Fruit fly (Drosophila melanogaster) whole organism, pupa: ENCODE measurements around the gene CG31668.

Experiments used
- CG10348 ChIP-seq: fragments of 200-800 bp; sonication (Bioruptor generic); IDR thresholded peaks from 2 replicates; pipeline ENCODE4 v1.3.6; 2022; ENCODE audit warnings: missing biosample characterization, missing genetic modification characterization
- CG12605 ChIP-seq: fragments of 200-800 bp; sonication (Bioruptor generic); IDR thresholded peaks from 2 replicates; pipeline ENCODE4 v1.3.6; 2022; ENCODE audit warnings: missing biosample characterization, missing genetic modification characterization
- CG13204 ChIP-seq: fragments of 200-800 bp; sonication (Bioruptor generic); optimal IDR thresholded peaks from 2 replicates; lab custom pipeline; 2018; ENCODE audit warnings: missing biosample characterization, mild to moderate bottlenecking, missing genetic modification characterization, moderate library complexity
- CG14655 ChIP-seq: fragments of 200-800 bp; sonication (Bioruptor generic); optimal IDR thresholded peaks from 3 replicates; lab custom pipeline; 2017; ENCODE audit warnings: mild to moderate bottlenecking, missing biosample characterization, missing genetic modification reagents, missing genetic modification characterization
- CG15710 ChIP-seq: fragments of 200-800 bp; sonication (Bioruptor generic); optimal IDR thresholded peaks from 2 replicates; lab custom pipeline; 2018; ENCODE audit warnings: missing biosample characterization, mild to moderate bottlenecking, missing genetic modification characterization, moderate library complexity
- CG17806 ChIP-seq: fragments of 200-800 bp; sonication (Bioruptor generic); optimal IDR thresholded peaks from 2 replicates; lab custom pipeline; 2018; ENCODE audit warnings: missing biosample characterization, mild to moderate bottlenecking, missing genetic modification characterization, moderate library complexity
- CG32121 ChIP-seq: fragments of 200-800 bp; sonication (Bioruptor generic); IDR thresholded peaks from 2 replicates; pipeline ENCODE4 v1.3.6; 2022; ENCODE audit warnings: missing biosample characterization, missing genetic modification characterization
- CG34367 ChIP-seq: fragments of 200-800 bp; sonication (Bioruptor generic); optimal IDR thresholded peaks from 2 replicates; lab custom pipeline; 2018; ENCODE audit warnings: missing biosample characterization, mild to moderate bottlenecking, missing genetic modification characterization
- CG4496 ChIP-seq: fragments of 200-800 bp; sonication (Bioruptor generic); IDR thresholded peaks from 3 replicates; pipeline ENCODE4 v1.3.6; 2022; ENCODE audit warnings: missing biosample characterization, missing genetic modification characterization
- CG8159 ChIP-seq: fragments of 200-800 bp; sonication (Bioruptor generic); optimal IDR thresholded peaks from 3 replicates; lab custom pipeline; 2018; ENCODE audit warnings: missing biosample characterization, mild to moderate bottlenecking, missing genetic modification characterization, moderate library complexity
- CG8301 ChIP-seq: fragments of 200-800 bp; sonication (Bioruptor generic); optimal IDR thresholded peaks from 2 replicates; lab custom pipeline; 2018; ENCODE audit warnings: missing biosample characterization, mild to moderate bottlenecking, missing genetic modification characterization
- CG9948 ChIP-seq: fragments of 200-800 bp; sonication (Bioruptor generic); optimal IDR thresholded peaks from 2 replicates; lab custom pipeline; 2018; ENCODE audit warnings: missing biosample characterization, mild to moderate bottlenecking, missing genetic modification characterization, moderate library complexity
- D1 ChIP-seq: fragments of 200-800 bp; sonication (Bioruptor generic); optimal IDR thresholded peaks from 2 replicates; lab custom pipeline; 2018; ENCODE audit warnings: missing biosample characterization, mild to moderate bottlenecking, missing genetic modification characterization, moderate library complexity
- EcR ChIP-seq: fragments of 200-800 bp; sonication (Bioruptor generic); optimal IDR thresholded peaks from 3 replicates; lab custom pipeline; 2019; ENCODE audit warnings: missing biosample characterization, missing genetic modification characterization, mild to moderate bottlenecking, moderate library complexity, missing genetic modification reagents
- Ets98B ChIP-seq: fragments of 200-800 bp; sonication (Bioruptor generic); IDR thresholded peaks from 2 replicates; pipeline ENCODE4 v1.3.6; 2022; ENCODE audit warnings: missing biosample characterization, missing genetic modification characterization
- Pif1A ChIP-seq: fragments of 200-800 bp; sonication (Bioruptor generic); optimal IDR thresholded peaks from 3 replicates; lab custom pipeline; 2016; ENCODE audit warnings: missing biosample characterization, missing genetic modification characterization
- Pif1B ChIP-seq: fragments of 200-800 bp; sonication (Bioruptor generic); optimal IDR thresholded peaks from 3 replicates; lab custom pipeline; 2016; ENCODE audit warnings: missing biosample characterization, missing genetic modification characterization
- Snoo ChIP-seq: fragments of 200-800 bp; sonication (Bioruptor generic); optimal IDR thresholded peaks from 3 replicates; lab custom pipeline; 2017; ENCODE audit warnings: missing biosample characterization, mild to moderate bottlenecking, missing genetic modification characterization, inconsistent platforms
- fd96Ca ChIP-seq: fragments of 200-800 bp; sonication (Bioruptor generic); IDR thresholded peaks from 3 replicates; pipeline ENCODE4 v1.3.6; 2022; ENCODE audit warnings: missing biosample characterization, missing genetic modification characterization
- gl ChIP-seq: fragments of 200-800 bp; sonication (Bioruptor generic); optimal IDR thresholded peaks from 2 replicates; lab custom pipeline; 2018; ENCODE audit warnings: missing biosample characterization, mild to moderate bottlenecking, missing genetic modification characterization
- rn ChIP-seq: fragments of 200-800 bp; sonication (Bioruptor generic); IDR thresholded peaks from 2 replicates; pipeline ENCODE4 v1.3.6; 2022; ENCODE audit warnings: missing biosample characterization, missing genetic modification characterization

CG31668 gene

dm6 chr2L:2173191-2173590, 32.8 kb downstream of the CG31668 start:
- no peak for TF ChIP-seq D1 (tag; lab: Kevin White, UChicago)
- TF ChIP-seq fd96Ca (GFP tag; lab: Robert Waterston, UW) = no peak
- TF ChIP-seq Snoo (tag; lab: Kevin White, UChicago) = no peak
- no peak for TF ChIP-seq CG14655 (GFP tag; lab: Kevin White, UChicago)
- no peak for TF ChIP-seq CG8301 (tag; lab: Kevin White, UChicago)
- TF ChIP-seq EcR (GFP tag; lab: Kevin White, UChicago) = no peak
- TF ChIP-seq CG9948 (tag; lab: Kevin White, UChicago) = no peak
- no peak for TF ChIP-seq CG15710 (tag; lab: Kevin White, UChicago)
- no peak for TF ChIP-seq Pif1B (GFP tag; lab: Kevin White, UChicago)
- no peak for TF ChIP-seq Ets98B (GFP tag; lab: Robert Waterston, UW)
- no peak for TF ChIP-seq CG17806 (tag; lab: Kevin White, UChicago)
- TF ChIP-seq CG12605 (GFP tag; lab: Robert Waterston, UW) = no peak
- no peak for TF ChIP-seq CG32121 (GFP tag; lab: Robert Waterston, UW)
- no peak for TF ChIP-seq CG10348 (GFP tag; lab: Robert Waterston, UW)
- no peak for TF ChIP-seq CG13204 (GFP tag; lab: Kevin White, UChicago)
- TF ChIP-seq CG34367 (tag; lab: Kevin White, UChicago) = no peak
- no peak for TF ChIP-seq CG4496 (GFP tag; lab: Robert Waterston, UW)
- TF ChIP-seq, all 21 proteins: peak for 0

dm6 chr2L:2172460-2173121, 33.4 kb downstream of the CG31668 start:
- TF ChIP-seq CG13204 (GFP tag; lab: Kevin White, UChicago) (no peak), CG15710 (tag; lab: Kevin White, UChicago) (no peak), EcR (GFP tag; lab: Kevin White, UChicago) (no peak), CG9948 (tag; lab: Kevin White, UChicago) (no peak)

- no peak for TF ChIP-seq Pif1A (GFP tag; lab: Kevin White, UChicago)
- no peak for TF ChIP-seq CG10348 (GFP tag; lab: Robert Waterston, UW)
- TF ChIP-seq fd96Ca (GFP tag; lab: Robert Waterston, UW) = no peak
- no peak for TF ChIP-seq CG13204 (GFP tag; lab: Kevin White, UChicago)
- TF ChIP-seq Pif1B (GFP tag; lab: Kevin White, UChicago) = no peak
- TF ChIP-seq CG12605 (GFP tag; lab: Robert Waterston, UW) = no peak
- no peak for TF ChIP-seq CG34367 (tag; lab: Kevin White, UChicago)
- no peak for TF ChIP-seq CG17806 (tag; lab: Kevin White, UChicago)
- TF ChIP-seq CG14655 (GFP tag; lab: Kevin White, UChicago) = no peak
- TF ChIP-seq Snoo (tag; lab: Kevin White, UChicago) = no peak
- TF ChIP-seq CG32121 (GFP tag; lab: Robert Waterston, UW) = no peak
- no peak for TF ChIP-seq D1 (tag; lab: Kevin White, UChicago)
- no peak for TF ChIP-seq rn (GFP tag; lab: Robert Waterston, UW)
- no peak for TF ChIP-seq CG9948 (tag; lab: Kevin White, UChicago)
- no peak for TF ChIP-seq Ets98B (GFP tag; lab: Robert Waterston, UW)
- no peak for TF ChIP-seq CG8159 (tag; lab: Kevin White, UChicago)
- no peak for TF ChIP-seq CG8301 (tag; lab: Kevin White, UChicago)
- TF ChIP-seq, all 21 proteins: peak for 0
These were observed 34.4 kb downstream of the CG31668 start for dm6 chr2L:2171366-2172078.

- peak; percentile 95 for TF ChIP-seq EcR (GFP tag; lab: Kevin White, UChicago)
- TF ChIP-seq Pif1A (GFP tag; lab: Kevin White, UChicago) = no peak
- no peak for TF ChIP-seq Pif1B (GFP tag; lab: Kevin White, UChicago)
- TF ChIP-seq CG13204 (GFP tag; lab: Kevin White, UChicago) = peak; percentile 69
These were observed 37.0 kb downstream of the CG31668 start for dm6 chr2L:2168894-2169456.

dm6 chr2L:2168184-2168893, 37.6 kb downstream of the CG31668 start:
- TF ChIP-seq CG9948 (tag; lab: Kevin White, UChicago) = peak; percentile 79
- TF ChIP-seq CG14655 (GFP tag; lab: Kevin White, UChicago) = peak; percentile 91
- peak; percentile 68 for TF ChIP-seq rn (GFP tag; lab: Robert Waterston, UW)
- no peak for TF ChIP-seq CG13204 (GFP tag; lab: Kevin White, UChicago)
- TF ChIP-seq CG34367 (tag; lab: Kevin White, UChicago) = peak; percentile 63
- TF ChIP-seq Pif1A (GFP tag; lab: Kevin White, UChicago) = peak; percentile 71
- peak; percentile 19 for TF ChIP-seq CG15710 (tag; lab: Kevin White, UChicago)
- TF ChIP-seq CG4496 (GFP tag; lab: Robert Waterston, UW) = peak; percentile 91
- TF ChIP-seq CG32121 (GFP tag; lab: Robert Waterston, UW) = peak; percentile 52
- no peak for TF ChIP-seq EcR (GFP tag; lab: Kevin White, UChicago)
- TF ChIP-seq CG17806 (tag; lab: Kevin White, UChicago) = peak; percentile 81
- peak; percentile 91 for TF ChIP-seq CG8301 (tag; lab: Kevin White, UChicago)
- no peak for TF ChIP-seq Snoo (tag; lab: Kevin White, UChicago)
- TF ChIP-seq CG10348 (GFP tag; lab: Robert Waterston, UW) = no peak
- TF ChIP-seq CG12605 (GFP tag; lab: Robert Waterston, UW) = peak; percentile 46; the same call in 1 of the 2 replicates
- peak; percentile 73 for TF ChIP-seq CG8159 (tag; lab: Kevin White, UChicago)
- TF ChIP-seq Pif1B (GFP tag; lab: Kevin White, UChicago) = peak; percentile 76
- TF ChIP-seq gl = peak; percentile 43
- TF ChIP-seq Ets98B (GFP tag; lab: Robert Waterston, UW) = peak; percentile 80
- TF ChIP-seq fd96Ca (GFP tag; lab: Robert Waterston, UW) = peak; percentile 94
- TF ChIP-seq D1 (tag; lab: Kevin White, UChicago) = no peak
